Worm (Caenorhabditis elegans): ENCODE results near the gene C53D6.8.

DNA sequence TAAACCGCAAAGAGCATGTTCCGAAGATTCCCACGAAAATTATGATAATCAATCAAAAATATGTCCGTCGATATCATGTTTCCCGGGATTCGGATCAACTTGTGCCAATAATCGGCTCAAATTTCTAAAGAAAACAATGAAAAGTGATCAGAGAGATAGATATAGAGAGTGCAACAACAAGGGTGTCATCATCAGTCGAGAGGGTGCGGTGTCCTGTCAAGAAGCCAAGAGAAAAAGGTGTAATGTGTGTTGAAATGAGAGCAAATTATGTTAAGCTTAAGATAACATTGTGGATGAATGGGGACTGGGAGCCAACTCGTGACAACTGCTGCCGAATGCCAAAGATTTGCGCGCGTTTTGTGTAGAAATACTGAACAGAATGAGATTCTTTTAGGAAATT lies 5.4 kb upstream of the C53D6.8 start:
- TF ChIP-seq aly-2 (tag; optimal IDR thresholded peaks at IDR 0.05) (no peak), snpc-4 (tag; optimal IDR thresholded peaks at IDR 0.05) (no peak), nhr-10 (tag; optimal IDR thresholded peaks at IDR 0.05) (no peak), nhr-6 (tag; optimal IDR thresholded peaks at IDR 0.05) (no peak), ama-1 (optimal IDR thresholded peaks at IDR 0.05) (no peak), nhr-237 (tag; optimal IDR thresholded peaks at IDR 0.05) (no peak), lin-11 (tag; optimal IDR thresholded peaks at IDR 0.05) (no peak), egl-27 (tag; optimal IDR thresholded peaks at IDR 0.05) (no peak), gmeb-1 (tag; optimal IDR thresholded peaks at IDR 0.05) (no peak), nhr-12 (tag; optimal IDR thresholded peaks at IDR 0.05) (no peak), nhr-23 (tag; optimal IDR thresholded peaks at IDR 0.05) (no peak), blmp-1 (tag; optimal IDR thresholded peaks at IDR 0.05; ENCODE audit: insufficient read depth) (no peak)
